Fruit fly (Drosophila melanogaster) whole organism, prepupa: ENCODE data around the gene Dysb.

ENCODE experiments used
- CG1621 ChIP-seq: fragments of 200-800 bp; sonication (Bioruptor generic); optimal IDR thresholded peaks from 3 replicates; lab custom pipeline; 2018; ENCODE audit warnings: missing biosample characterization, mild to moderate bottlenecking, missing genetic modification characterization
- CG6792 ChIP-seq: fragments of 200-800 bp; sonication (Bioruptor generic); optimal IDR thresholded peaks from 3 replicates; lab custom pipeline; 2016; ENCODE audit warnings: missing biosample characterization, missing genetic modification characterization
- eg ChIP-seq: fragments of 200-800 bp; sonication (Bioruptor generic); IDR thresholded peaks from 3 replicates; pipeline ENCODE4 v1.3.6; 2022; ENCODE audit warnings: missing biosample characterization, missing genetic modification characterization
- net ChIP-seq: fragments of 200-800 bp; sonication (Bioruptor generic); optimal IDR thresholded peaks from 3 replicates; lab custom pipeline; 2016; ENCODE audit warnings: missing biosample characterization, missing genetic modification characterization

DNA sequence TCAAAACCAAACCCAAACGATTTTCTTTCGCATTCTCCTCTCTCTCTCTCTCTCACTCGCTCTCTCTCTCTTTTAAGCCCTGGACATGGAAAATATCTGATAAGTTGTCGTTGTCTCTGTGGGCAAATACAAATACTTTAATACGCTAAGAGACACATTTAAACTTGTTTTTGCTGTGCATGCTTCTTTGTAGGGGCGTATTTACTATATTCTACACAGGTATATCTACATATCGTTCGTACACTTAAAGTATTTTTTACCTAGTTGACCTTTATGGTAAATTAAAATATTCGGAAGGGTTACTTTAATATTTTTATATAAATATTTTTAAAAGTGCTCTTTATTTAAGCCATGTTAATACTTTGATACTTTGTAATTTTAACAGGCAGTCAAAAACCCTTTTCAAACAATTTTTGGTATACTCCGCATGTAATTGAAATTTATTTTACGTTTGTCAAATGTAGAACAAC is 21.3 kb upstream of the Dysb start:
- TF ChIP-seq CG1621 (tag; lab: Kevin White, UChicago) = no peak
- TF ChIP-seq CG6792 = no peak
- TF ChIP-seq eg (GFP tag; lab: Robert Waterston, UW) = no peak
- no peak for TF ChIP-seq net (GFP tag; lab: Kevin White, UChicago)
